Worm (Caenorhabditis elegans): ENCODE measurements around the gene Y57G11C.1144.

Gene Y57G11C.1144

ce11 chrIV:14959375-14959774 is 22.3 kb downstream of the Y57G11C.1144 start (continued):
- TF ChIP-seq Y105C5A.15 (GFP tag; IDR thresholded peaks at IDR 0.05) (no peak), ceh-20 (GFP tag; IDR thresholded peaks at IDR 0.05) (no peak), D1046.2 (GFP tag; IDR thresholded peaks at IDR 0.05) (no peak), Y48G9A.11 (GFP tag; IDR thresholded peaks at IDR 0.05) (no peak), lin-1 (GFP tag; IDR thresholded peaks at IDR 0.05) (no peak), mxl-3 (GFP tag; optimal IDR thresholded peaks at IDR 0.05) (no peak), ZK337.2 (GFP tag; IDR thresholded peaks at IDR 0.05) (no peak), ceh-62 (tag; optimal IDR thresholded peaks at IDR 0.05) (no peak), dpl-1 (GFP tag; optimal IDR thresholded peaks at IDR 0.05) (peak; percentile 93), sdz-12 (GFP tag; optimal IDR thresholded peaks at IDR 0.05) (no peak), zag-1 (tag; optimal IDR thresholded peaks at IDR 0.05) (no peak), madf-9 (GFP tag; conservative IDR thresholded peaks at IDR 0.05) (no peak), nhr-6 (tag; optimal IDR thresholded peaks at IDR 0.05) (peak; percentile 89), daf-8 (GFP tag; IDR thresholded peaks at IDR 0.05) (no peak), nhr-28 (tag; optimal IDR thresholded peaks at IDR 0.05) (peak; percentile 58), mep-1 (tag; optimal IDR thresholded peaks at IDR 0.05) (peak; percentile 68), arid-1 (GFP tag; conservative IDR thresholded peaks at IDR 0.05) (no peak), daf-16 (GFP tag; optimal IDR thresholded peaks at IDR 0.05) (no peak), daf-16 (tag; optimal IDR thresholded peaks at IDR 0.05) (peak; percentile 74), mdt-29 (GFP tag; IDR thresholded peaks at IDR 0.05) (no peak), zfp-3 (GFP tag; conservative IDR thresholded peaks at IDR 0.05) (no peak), unc-130 (GFP tag; optimal IDR thresholded peaks at IDR 0.05) (no peak), madf-5 (GFP tag; IDR thresholded peaks at IDR 0.05) (no peak), F10B5.3 (tag; optimal IDR thresholded peaks at IDR 0.05) (no peak), ztf-7 (tag; optimal IDR thresholded peaks at IDR 0.05) (peak; percentile 32), egl-27 (tag; optimal IDR thresholded peaks at IDR 0.05) (no peak), rbr-2 (tag; optimal IDR thresholded peaks at IDR 0.05) (no peak), ZK546.5 (tag; optimal IDR thresholded peaks at IDR 0.05) (no peak), dmd-8 (GFP tag; IDR thresholded peaks at IDR 0.05) (no peak), pha-4 (GFP tag; IDR thresholded peaks at IDR 0.05) (no peak), pha-4 (tag; optimal IDR thresholded peaks at IDR 0.05) (no peak), T20F7.1 (GFP tag; optimal IDR thresholded peaks at IDR 0.05) (peak; percentile 68), ceh-28 (tag; optimal IDR thresholded peaks at IDR 0.05) (no peak), F26F4.8 (GFP tag; conservative IDR thresholded peaks at IDR 0.05) (no peak), ces-1 (GFP tag; optimal IDR thresholded peaks at IDR 0.05) (no peak), spr-1 (tag; optimal IDR thresholded peaks at IDR 0.05) (no peak), fos-1 (tag; optimal IDR thresholded peaks at IDR 0.05) (no peak), lin-39 (tag; optimal IDR thresholded peaks at IDR 0.05) (no peak), attf-4 (tag; optimal IDR thresholded peaks at IDR 0.05) (no peak), nhr-42 (GFP tag; IDR thresholded peaks at IDR 0.05) (no peak), lin-29 (GFP tag; IDR thresholded peaks at IDR 0.05) (no peak), nhr-237 (tag; optimal IDR thresholded peaks at IDR 0.05) (no peak), hif-1 (tag; optimal IDR thresholded peaks at IDR 0.05) (no peak), hlh-11 (tag; optimal IDR thresholded peaks at IDR 0.05) (no peak), nhr-48 (tag; optimal IDR thresholded peaks at IDR 0.05) (no peak), daf-19 (GFP tag; conservative IDR thresholded peaks at IDR 0.05) (no peak), zip-2 (tag; optimal IDR thresholded peaks at IDR 0.05) (no peak), fkh-10 (GFP tag; optimal IDR thresholded peaks at IDR 0.05) (peak; percentile 55), nhr-76 (tag; optimal IDR thresholded peaks at IDR 0.05) (no peak), zip-11 (GFP tag; IDR thresholded peaks at IDR 0.05) (no peak), skn-1 (tag; optimal IDR thresholded peaks at IDR 0.05) (no peak), Y75B8A.6 (GFP tag; IDR thresholded peaks at IDR 0.05) (no peak), aha-1 (tag) (peak; percentile 30), mxl-2 (GFP tag; conservative IDR thresholded peaks at IDR 0.05) (no peak), saeg-2 (GFP tag; IDR thresholded peaks at IDR 0.05) (no peak)
